Worm (Caenorhabditis elegans): ENCODE measurements around the gene K08D8.11.

The K08D8.11 gene

DNA sequence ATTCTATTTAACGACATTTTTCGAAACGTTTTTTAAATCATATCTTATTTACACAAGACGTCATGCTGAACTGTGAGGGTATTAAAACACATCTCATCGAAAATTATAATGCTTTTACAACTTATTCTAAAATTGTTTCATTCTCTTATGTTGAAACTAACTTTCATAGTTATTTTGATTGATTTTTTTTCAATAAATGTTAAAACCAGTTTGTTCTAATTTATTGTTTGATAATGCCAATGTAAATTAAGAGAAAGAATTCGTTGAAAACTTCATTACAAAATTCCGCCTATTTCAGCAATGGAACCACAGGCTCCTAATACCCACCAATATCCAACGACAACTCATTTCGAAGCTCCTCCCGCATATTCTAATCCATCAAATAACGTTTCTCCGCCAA lies at the start of gene K08D8.11:
Gene K08D8.11, plus strand, starts transcription at position 301 of the 400 bp plus-strand sequence.
- TF ChIP-seq hlh-30 (tag; optimal IDR thresholded peaks at IDR 0.05; ENCODE audit: insufficient read depth) (no peak), hlh-15 (tag; optimal IDR thresholded peaks at IDR 0.05) (no peak), ttx-3 (tag; optimal IDR thresholded peaks at IDR 0.05) (no peak), che-1 (tag; optimal IDR thresholded peaks at IDR 0.05) (no peak), syd-9 (tag; optimal IDR thresholded peaks at IDR 0.05) (no peak), hlh-6 (tag; optimal IDR thresholded peaks at IDR 0.05) (no peak), ets-4 (tag; optimal IDR thresholded peaks at IDR 0.05) (no peak), fax-1 (tag; optimal IDR thresholded peaks at IDR 0.05) (no peak)

DNA sequence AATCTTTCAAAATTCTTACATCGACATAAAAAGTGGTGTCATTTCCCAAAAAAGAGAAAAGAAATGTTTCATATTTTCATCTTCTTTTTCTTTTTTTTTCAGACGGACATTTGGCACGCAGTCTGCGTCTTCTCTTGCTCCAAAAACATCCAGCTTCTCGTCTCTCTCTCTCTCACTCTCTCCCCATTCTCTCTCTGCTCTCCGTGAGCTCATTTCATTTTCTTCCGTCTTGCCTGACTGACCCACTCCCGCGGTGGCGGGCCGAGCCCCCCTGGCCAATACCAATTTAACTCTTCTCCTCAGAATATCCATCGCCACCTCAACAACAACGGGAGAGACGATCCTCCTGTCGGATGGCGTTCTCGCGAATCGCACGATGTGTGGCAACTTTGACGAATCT lies 49.5 kb upstream of the K08D8.11 start, which contains the start of gene txt-19:
Gene txt-19, plus strand, starts transcription at position 304 of the 400 bp plus-strand sequence.
- no peak for TF ChIP-seq pag-3 (tag; optimal IDR thresholded peaks at IDR 0.05; ENCODE audit: borderline replicate concordance)
- TF ChIP-seq lin-11 (tag; optimal IDR thresholded peaks at IDR 0.05), result no peak
- no peak for TF ChIP-seq elt-4 (tag; optimal IDR thresholded peaks at IDR 0.05)
- TF ChIP-seq ceh-30 (tag; optimal IDR thresholded peaks at IDR 0.05), result no peak
- TF ChIP-seq fax-1 (tag; optimal IDR thresholded peaks at IDR 0.05), result peak; percentile 13
- TF ChIP-seq hlh-6 (tag; optimal IDR thresholded peaks at IDR 0.05), result no peak
- no peak for TF ChIP-seq sdc-2 (tag; optimal IDR thresholded peaks at IDR 0.05)
- peak; percentile 9 for TF ChIP-seq nfya-1 (tag; optimal IDR thresholded peaks at IDR 0.05)
- TF ChIP-seq ref-2 (tag; optimal IDR thresholded peaks at IDR 0.05), result no peak
- TF ChIP-seq ceh-48 (tag; optimal IDR thresholded peaks at IDR 0.05), result no peak
- no peak for TF ChIP-seq pros-1 (tag; optimal IDR thresholded peaks at IDR 0.05)
- no peak for TF ChIP-seq ama-1 (optimal IDR thresholded peaks at IDR 0.05)
- no peak for TF ChIP-seq rnt-1 (tag; optimal IDR thresholded peaks at IDR 0.05)
- TF ChIP-seq ceh-9 (tag; optimal IDR thresholded peaks at IDR 0.05), result no peak
- TF ChIP-seq unc-55 (GFP tag; optimal IDR thresholded peaks at IDR 0.05), result no peak
- no peak for TF ChIP-seq mec-3 (tag; optimal IDR thresholded peaks at IDR 0.05; ENCODE audit: borderline replicate concordance)
- TF ChIP-seq ceh-31 (tag; optimal IDR thresholded peaks at IDR 0.05), result peak; percentile 42
- TF ChIP-seq ceh-14 (tag; optimal IDR thresholded peaks at IDR 0.05), result peak; percentile 53
- TF ChIP-seq tbx-2 (tag; optimal IDR thresholded peaks at IDR 0.05), result peak; percentile 11
- TF ChIP-seq C08G9.2 (tag; optimal IDR thresholded peaks at IDR 0.05), result no peak
- TF ChIP-seq hlh-15 (tag; optimal IDR thresholded peaks at IDR 0.05), result no peak
- TF ChIP-seq ceh-18 (tag; optimal IDR thresholded peaks at IDR 0.05), result peak; percentile 35
- no peak for TF ChIP-seq odd-2 (tag; optimal IDR thresholded peaks at IDR 0.05)
- TF ChIP-seq fkh-10 (GFP tag; optimal IDR thresholded peaks at IDR 0.05), result no peak
- TF ChIP-seq unc-42 (tag; optimal IDR thresholded peaks at IDR 0.05), result peak; percentile 27
- no peak for TF ChIP-seq lim-6 (tag; optimal IDR thresholded peaks at IDR 0.05)
- no peak for TF ChIP-seq zip-5 (tag; optimal IDR thresholded peaks at IDR 0.05)
- no peak for TF ChIP-seq dve-1 (tag; optimal IDR thresholded peaks at IDR 0.05)
- TF ChIP-seq ceh-22 (tag; optimal IDR thresholded peaks at IDR 0.05), result no peak
- no peak for TF ChIP-seq ceh-2 (tag; optimal IDR thresholded peaks at IDR 0.05)

DNA sequence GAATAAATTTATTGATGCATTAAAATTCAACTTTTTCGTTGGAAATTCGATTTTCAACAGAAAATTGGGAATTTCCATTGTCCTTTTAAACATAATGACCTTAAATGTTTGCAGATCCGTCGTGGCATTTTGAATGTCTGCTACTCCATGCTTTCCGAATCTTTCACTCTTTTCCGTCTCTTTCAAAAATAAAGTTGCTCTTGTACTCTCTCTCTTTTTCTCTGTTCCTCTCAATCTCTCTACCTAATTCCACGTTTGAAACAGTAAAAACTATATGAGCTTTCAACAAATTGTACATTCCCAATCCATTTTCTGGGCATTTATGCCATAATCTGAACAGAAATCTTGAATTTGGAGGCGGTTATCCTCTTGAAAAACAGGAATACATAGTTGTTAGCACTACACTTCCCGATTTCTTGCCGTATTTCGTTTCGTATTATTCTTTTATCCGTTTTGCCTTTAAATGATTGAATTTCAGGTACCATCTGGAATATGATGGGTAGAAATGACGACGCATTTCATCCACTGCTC lies 46.0 kb upstream of the K08D8.11 start, which contains the start of gene srf-3:
Gene srf-3, plus strand, starts transcription at position 481 of the 531 bp plus-strand sequence.
- no peak for TF ChIP-seq hlh-15 (tag; optimal IDR thresholded peaks at IDR 0.05)

DNA sequence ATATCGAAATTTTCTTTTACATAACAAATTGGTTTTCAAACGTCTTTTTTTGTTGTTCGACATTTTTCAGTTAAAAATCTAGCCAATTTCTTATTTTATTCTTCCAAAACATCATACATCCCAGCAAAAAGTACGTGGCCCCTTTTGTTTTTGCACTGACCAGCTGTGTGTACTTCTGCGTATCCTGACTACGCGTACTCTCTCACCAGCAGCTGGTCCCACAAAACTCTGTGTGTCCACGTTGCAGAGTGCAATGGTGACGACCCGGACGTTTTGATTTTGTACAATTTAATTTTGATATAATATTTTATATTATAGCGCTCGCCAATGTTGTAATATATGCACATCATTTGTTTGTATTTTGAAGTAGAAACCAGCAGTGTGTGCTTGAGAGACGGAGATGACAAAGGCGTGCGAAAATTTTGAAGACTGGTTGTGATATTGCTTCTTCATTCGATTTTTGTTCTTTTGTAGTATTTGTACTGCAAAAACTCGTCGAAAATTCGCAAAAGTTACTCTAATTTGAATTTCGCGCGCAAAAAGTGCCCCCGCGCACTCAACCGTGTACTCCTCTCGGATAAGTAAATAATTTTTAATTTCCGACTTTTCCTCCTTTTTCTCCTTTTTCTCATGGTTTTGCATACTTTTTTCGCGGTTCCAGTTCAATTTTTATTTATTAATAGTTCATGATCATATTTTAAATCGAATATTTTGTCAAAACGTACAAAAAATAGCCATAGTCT lies 40.6 kb upstream of the K08D8.11 start:
- TF ChIP-seq hlh-8 (tag; optimal IDR thresholded peaks at IDR 0.05), result peak; percentile 37
- peak; percentile 14 for TF ChIP-seq nfya-1 (tag; optimal IDR thresholded peaks at IDR 0.05)
- no peak for TF ChIP-seq ceh-48 (tag; optimal IDR thresholded peaks at IDR 0.05)
- peak; percentile 38 for TF ChIP-seq elt-2 (tag; optimal IDR thresholded peaks at IDR 0.05)

All from whole organism, late embryonic.